Worm (Caenorhabditis elegans) whole organism, young adult: Measurements from ENCODE around the gene spch-1.

Source experiments
- atf-7 ChIP-seq: sonication (generic microtip); optimal IDR thresholded peaks from 2 replicates; lab custom pipeline; 2017; ENCODE audit warnings: mild to moderate bottlenecking, missing genetic modification characterization, missing compliant biosample characterization
- rcor-1 ChIP-seq: fragments of 200-800 bp; sonication (Bioruptor generic); IDR thresholded peaks from 2 replicates; pipeline ENCODE4 v1.3.6; 2022; ENCODE audit warnings: missing genetic modification reagents, missing genetic modification characterization, missing compliant biosample characterization
- snpc-1.3 ChIP-seq: sonication (generic microtip); optimal IDR thresholded peaks from 2 replicates; lab custom pipeline; 2017; ENCODE audit warnings: missing genetic modification characterization, mild to moderate bottlenecking, missing compliant biosample characterization, antibody characterized with exemption, moderate library complexity, missing genotype, missing genetic modification reagents; ENCODE audit not compliant: insufficient read depth
- snpc-3.4 ChIP-seq: sonication (generic microtip); optimal IDR thresholded peaks from 2 replicates; lab custom pipeline; 2017; ENCODE audit warnings: missing genetic modification characterization, mild to moderate bottlenecking, missing compliant biosample characterization, antibody characterized with exemption, moderate library complexity, missing genotype, missing genetic modification reagents

- TF ChIP-seq rcor-1: no peak
- no peak for TF ChIP-seq atf-7 (tag; lab: Kevin White, UChicago)
- TF ChIP-seq snpc-3.4: no peak
- no peak for TF ChIP-seq snpc-1.3
Observed at ce11 chrIV:10084323-10084959, 26.9 kb downstream of the spch-1 start, which contains the start of gene W01B6.8.
